Fruit fly (Drosophila melanogaster) whole organism, adult: ENCODE measurements around the gene CG7778.

Experiments used
- CG11617 ChIP-seq: fragments of 200-800 bp; sonication (Bioruptor generic); optimal IDR thresholded peaks from 2 replicates; lab custom pipeline; 2017; ENCODE audit warnings: mild to moderate bottlenecking, missing biosample characterization, missing genetic modification reagents, missing genetic modification characterization
- CG12768 ChIP-seq: fragments of 200-800 bp; sonication (Bioruptor generic); optimal IDR thresholded peaks from 2 replicates; lab custom pipeline; 2017; ENCODE audit warnings: missing biosample characterization, missing genetic modification characterization, mild to moderate bottlenecking, moderate library complexity, missing genetic modification reagents
- CG14711 ChIP-seq: fragments of 200-800 bp; sonication (Bioruptor generic); optimal IDR thresholded peaks from 2 replicates; lab custom pipeline; 2018; ENCODE audit warnings: missing biosample characterization, mild to moderate bottlenecking, missing genetic modification characterization, moderate library complexity
- CG1620 ChIP-seq: fragments of 200-800 bp; sonication (Bioruptor generic); optimal IDR thresholded peaks from 2 replicates; lab custom pipeline; 2016; ENCODE audit warnings: missing biosample characterization, missing genetic modification characterization
- CG33017 ChIP-seq: fragments of 200-800 bp; sonication (Bioruptor generic); optimal IDR thresholded peaks from 2 replicates; lab custom pipeline; 2018; ENCODE audit warnings: missing biosample characterization, mild to moderate bottlenecking, missing genetic modification characterization, moderate library complexity
- CG5204 ChIP-seq: fragments of 200-800 bp; sonication (Bioruptor generic); optimal IDR thresholded peaks from 2 replicates; lab custom pipeline; 2016; ENCODE audit warnings: missing biosample characterization, missing genetic modification characterization
- CG7045 ChIP-seq: fragments of 200-800 bp; sonication (Bioruptor generic); optimal IDR thresholded peaks from 2 replicates; lab custom pipeline; 2017; ENCODE audit warnings: missing biosample characterization, mild to moderate bottlenecking, missing genetic modification characterization
- CG7101 ChIP-seq: fragments of 200-800 bp; sonication (Bioruptor generic); optimal IDR thresholded peaks from 2 replicates; lab custom pipeline; 2018; ENCODE audit warnings: missing biosample characterization, mild to moderate bottlenecking, missing genetic modification characterization, moderate library complexity
- Clk ChIP-seq: fragments of 200-800 bp; sonication (Bioruptor generic); optimal IDR thresholded peaks from 2 replicates; lab custom pipeline; 2017; ENCODE audit warnings: missing biosample characterization, missing genetic modification characterization
- Crg-1 ChIP-seq: fragments of 200-800 bp; sonication (Bioruptor generic); optimal IDR thresholded peaks from 2 replicates; lab custom pipeline; 2016; ENCODE audit warnings: missing biosample characterization, missing genetic modification characterization
- Hr96 ChIP-seq: fragments of 200-800 bp; sonication (Bioruptor generic); optimal IDR thresholded peaks from 2 replicates; lab custom pipeline; 2016; ENCODE audit warnings: missing biosample characterization, missing genetic modification characterization
- Mnt ChIP-seq: fragments of 200-800 bp; sonication (Bioruptor generic); optimal IDR thresholded peaks from 2 replicates; lab custom pipeline; 2016; ENCODE audit warnings: missing biosample characterization, mild to moderate bottlenecking, missing genetic modification characterization
- bab1 ChIP-seq: fragments of 200-800 bp; sonication (Bioruptor generic); optimal IDR thresholded peaks from 3 replicates; lab custom pipeline; 2019; ENCODE audit warnings: missing biosample characterization, mild to moderate bottlenecking, missing genetic modification characterization, moderate library complexity
- cic ChIP-seq: fragments of 200-800 bp; sonication (Bioruptor generic); optimal IDR thresholded peaks from 2 replicates; lab custom pipeline; 2017; ENCODE audit warnings: missing biosample characterization, mild to moderate bottlenecking, missing genetic modification characterization, moderate library complexity
- cnc ChIP-seq, 2 experiments: fragments of >200 bp; optimal IDR thresholded peaks; 2 replicates each; lab custom pipeline; 2017
- kay ChIP-seq: fragments of 200-800 bp; sonication (Bioruptor generic); peaks from one replicate; lab custom pipeline; 2016; ENCODE audit warnings: missing biosample characterization, missing genetic modification characterization, borderline replicate concordance
- ovo ChIP-seq: fragments of 200-800 bp; sonication (Bioruptor generic); optimal IDR thresholded peaks from 2 replicates; lab custom pipeline; 2016; ENCODE audit warnings: missing biosample characterization, missing genetic modification characterization
- pad ChIP-seq: fragments of 200-800 bp; sonication (Bioruptor generic); optimal IDR thresholded peaks from 3 replicates; lab custom pipeline; 2017; ENCODE audit warnings: missing biosample characterization, missing genetic modification characterization, mild to moderate bottlenecking, moderate library complexity, missing genetic modification reagents
- tj ChIP-seq: fragments of 200-800 bp; sonication (Bioruptor generic); optimal IDR thresholded peaks from 3 replicates; lab custom pipeline; 2017; ENCODE audit warnings: missing biosample characterization, mild to moderate bottlenecking, missing genetic modification characterization, moderate library complexity
- toe ChIP-seq: fragments of 200-800 bp; sonication (Bioruptor generic); optimal IDR thresholded peaks from 2 replicates; lab custom pipeline; 2016; ENCODE audit warnings: missing biosample characterization, missing genetic modification characterization

CG7778 gene

dm6 chr2L:8381508-8382036, 35.2 kb downstream of the CG7778 start, which contains the start of gene AlaRS:
AlaRS (minus strand) TSS chr2L:8381764.
- peak; percentile 87 for TF ChIP-seq kay
- TF ChIP-seq Crg-1 = peak; percentile 30
- peak; percentile 40 for TF ChIP-seq CG1620 (GFP tag; lab: Kevin White, UChicago)
- TF ChIP-seq CG12768 = peak; percentile 61
- peak; percentile 60 for TF ChIP-seq CG33017 (tag; lab: Kevin White, UChicago)
- peak; percentile 29 for TF ChIP-seq CG7045 (GFP tag; lab: Kevin White, UChicago)
- TF ChIP-seq pad = no peak
- peak; percentile 69 for TF ChIP-seq tj (GFP tag; lab: Kevin White, UChicago)
- TF ChIP-seq Hr96 (GFP tag; lab: Kevin White, UChicago) = no peak
- peak; percentile 51 for TF ChIP-seq CG7101
- TF ChIP-seq Clk (GFP tag; lab: Kevin White, UChicago) = no peak
- no peak for TF ChIP-seq cnc (optimal IDR thresholded peaks at IDR 0.05; lab: Kevin White, UChicago)
- peak; percentile 70 for TF ChIP-seq CG11617 (GFP tag; lab: Kevin White, UChicago)
- TF ChIP-seq Mnt = peak; percentile 90
- TF ChIP-seq cic (GFP tag; lab: Kevin White, UChicago) = peak; percentile 24
- TF ChIP-seq toe (GFP tag; lab: Kevin White, UChicago) = peak; percentile 34
- no peak for TF ChIP-seq ovo (GFP tag; lab: Kevin White, UChicago)
- peak; percentile 52 for TF ChIP-seq CG14711
- TF ChIP-seq CG5204 (GFP tag; lab: Kevin White, UChicago) = peak; percentile 37
- peak; percentile 71 for TF ChIP-seq bab1 (GFP tag; lab: Kevin White, UChicago)

- TF ChIP-seq CG14711 (peak; percentile 70), Mnt (peak; percentile 88), CG7101 (peak; percentile 88), Hr96 (GFP tag; lab: Kevin White, UChicago) (peak; percentile 80), ovo (GFP tag; lab: Kevin White, UChicago) (peak; percentile 73), CG1620 (GFP tag; lab: Kevin White, UChicago) (peak; percentile 83), CG5204 (GFP tag; lab: Kevin White, UChicago) (peak; percentile 62), Crg-1 (peak; percentile 91), toe (GFP tag; lab: Kevin White, UChicago) (peak; percentile 57), kay (peak; percentile 59), cic (GFP tag; lab: Kevin White, UChicago) (peak; percentile 63), CG12768 (peak; percentile 77), cnc (optimal IDR thresholded peaks at IDR 0.05; lab: Kevin White, UChicago) (no peak), tj (GFP tag; lab: Kevin White, UChicago) (peak; percentile 53), CG11617 (GFP tag; lab: Kevin White, UChicago) (peak; percentile 62), CG7045 (GFP tag; lab: Kevin White, UChicago) (peak; percentile 73), bab1 (GFP tag; lab: Kevin White, UChicago) (peak; percentile 82), Clk (GFP tag; lab: Kevin White, UChicago) (peak; percentile 27), CG33017 (tag; lab: Kevin White, UChicago) (peak; percentile 72), pad (peak; percentile 80)
Observed at dm6 chr2L:8382646-8383045, 36.2 kb downstream of the CG7778 start, which contains the start of the genes CG13392 and Rcd4. CG13392 (minus strand) TSS chr2L:8382807. Rcd4 (plus strand) TSS chr2L:8382861.

dm6 chr2L:8384108-8384601, 37.7 kb downstream of the CG7778 start, which contains the start of the genes Dad1 and CG13384:
Dad1 (minus strand) TSS chr2L:8384137.
CG13384 (plus strand) TSS chr2L:8384455.
- TF ChIP-seq pad = peak; percentile 83
- TF ChIP-seq bab1 (GFP tag; lab: Kevin White, UChicago) = peak; percentile 97
- TF ChIP-seq CG11617 (GFP tag; lab: Kevin White, UChicago) = peak; percentile 96
- TF ChIP-seq cic (GFP tag; lab: Kevin White, UChicago) = peak; percentile 81
- TF ChIP-seq Hr96 (GFP tag; lab: Kevin White, UChicago) = peak; percentile 79
- TF ChIP-seq kay = peak; percentile 89
- TF ChIP-seq ovo (GFP tag; lab: Kevin White, UChicago) = peak; percentile 78
- TF ChIP-seq CG14711 = peak; percentile 92
- TF ChIP-seq Mnt = peak; percentile 72
- peak; percentile 94 for TF ChIP-seq CG5204 (GFP tag; lab: Kevin White, UChicago)
- TF ChIP-seq cnc (optimal IDR thresholded peaks at IDR 0.05; lab: Kevin White, UChicago) = no peak
- peak; percentile 88 for TF ChIP-seq Crg-1
- peak; percentile 89 for TF ChIP-seq toe (GFP tag; lab: Kevin White, UChicago)
- peak; percentile 85 for TF ChIP-seq CG1620 (GFP tag; lab: Kevin White, UChicago)
- TF ChIP-seq CG33017 (tag; lab: Kevin White, UChicago) = peak; percentile 96
- TF ChIP-seq CG12768 = peak; percentile 96
- TF ChIP-seq tj (GFP tag; lab: Kevin White, UChicago) = peak; percentile 88
- peak; percentile 85 for TF ChIP-seq Clk (GFP tag; lab: Kevin White, UChicago)
- peak; percentile 98 for TF ChIP-seq CG7101
- peak; percentile 94 for TF ChIP-seq CG7045 (GFP tag; lab: Kevin White, UChicago)

- TF ChIP-seq Mnt = no peak
- TF ChIP-seq Hr96 (GFP tag; lab: Kevin White, UChicago) = no peak
- TF ChIP-seq CG12768 = no peak
- TF ChIP-seq pad = no peak
- TF ChIP-seq tj (GFP tag; lab: Kevin White, UChicago) = no peak
- TF ChIP-seq ovo (GFP tag; lab: Kevin White, UChicago) = no peak
- peak; percentile 2 for TF ChIP-seq cic (GFP tag; lab: Kevin White, UChicago)
- no peak for TF ChIP-seq toe (GFP tag; lab: Kevin White, UChicago)
- TF ChIP-seq kay = peak; percentile 92
- peak; percentile 12 for TF ChIP-seq CG7101
- TF ChIP-seq CG7045 (GFP tag; lab: Kevin White, UChicago) = peak; percentile 62
- peak; percentile 6 for TF ChIP-seq CG14711
- no peak for TF ChIP-seq bab1 (GFP tag; lab: Kevin White, UChicago)
Observed at dm6 chr2L:8384985-8385519, 38.6 kb downstream of the CG7778 start.

dm6 chr2L:8385849-8386248, 39.4 kb downstream of the CG7778 start:
- TF ChIP-seq CG1620 (GFP tag; lab: Kevin White, UChicago) (no peak), Hr96 (GFP tag; lab: Kevin White, UChicago) (no peak), tj (GFP tag; lab: Kevin White, UChicago) (peak; percentile 91), cnc (optimal IDR thresholded peaks at IDR 0.05; lab: Kevin White, UChicago) (no peak)
